Fruit fly (Drosophila melanogaster): Measurements from ENCODE around the gene PNUTS.

PNUTS gene

dm6 chr2L:889799-890198 lies 19.5 kb downstream of the PNUTS start (continued):
- TF ChIP-seq disco-r (GFP tag; optimal IDR thresholded peaks at IDR 0.05) = no peak
- TF ChIP-seq CG6791 (GFP tag; IDR thresholded peaks at IDR 0.05; ENCODE audit: partially characterized antibody) = no peak
- no peak for TF ChIP-seq CG8765 (GFP tag; IDR thresholded peaks at IDR 0.05)
- peak; percentile 54 for TF ChIP-seq CG7786 (GFP tag; optimal IDR thresholded peaks at IDR 0.05)
- TF ChIP-seq jumu (GFP tag; optimal IDR thresholded peaks at IDR 0.05) = no peak
- no peak for TF ChIP-seq CG33557 (GFP tag; optimal IDR thresholded peaks at IDR 0.05)
- no peak for TF ChIP-seq wdn (GFP tag; IDR thresholded peaks at IDR 0.05)
- TF ChIP-seq en (GFP tag; optimal IDR thresholded peaks at IDR 0.05) = no peak
- peak; percentile 40; the same call in 1 of the 2 replicates for TF ChIP-seq ttk (GFP tag; IDR thresholded peaks at IDR 0.05)
- peak; percentile 60; the same call in 1 of the 2 replicates for TF ChIP-seq esg (GFP tag; conservative IDR thresholded peaks at IDR 0.05)
- TF ChIP-seq corto (GFP tag; optimal IDR thresholded peaks at IDR 0.05) = no peak
- 0 out of 3 replicates have a peak, but pooled peaks have one; percentile 34 for TF ChIP-seq Dbx (GFP tag; IDR thresholded peaks at IDR 0.05)
- TF ChIP-seq otp (GFP tag; IDR thresholded peaks at IDR 0.05) = peak; percentile 50; the same call in 1 of the 3 replicates
- no peak for TF ChIP-seq CG1832 (GFP tag; optimal IDR thresholded peaks at IDR 0.05)
- no peak for TF ChIP-seq CG17186 (GFP tag; optimal IDR thresholded peaks at IDR 0.05)
- peak; percentile 29; the same call in 1 of the 2 replicates for TF ChIP-seq Ada2b (GFP tag; IDR thresholded peaks at IDR 0.05)
- peak; percentile 70 for TF ChIP-seq Oaz (GFP tag; IDR thresholded peaks at IDR 0.05)
- TF ChIP-seq E2f2 (GFP tag; IDR thresholded peaks at IDR 0.05) = peak; percentile 35; the same call in 1 of the 2 replicates
- TF ChIP-seq E2f1 (GFP tag; IDR thresholded peaks at IDR 0.05) = peak; percentile 38; the same call in 1 of the 2 replicates
- peak; percentile 36 for TF ChIP-seq CG9215 (GFP tag; IDR thresholded peaks at IDR 0.05)
- 0 out of 3 replicates have a peak, but pooled peaks have one; percentile 44 for TF ChIP-seq ken (GFP tag; IDR thresholded peaks at IDR 0.05)
- TF ChIP-seq CG12659 (GFP tag; optimal IDR thresholded peaks at IDR 0.05) = no peak
- TF ChIP-seq schlank (tag; optimal IDR thresholded peaks at IDR 0.05) = no peak
- TF ChIP-seq nerfin-2 (GFP tag; IDR thresholded peaks at IDR 0.05; ENCODE audit: partially characterized antibody) = no peak
- TF ChIP-seq Hand (GFP tag; optimal IDR thresholded peaks at IDR 0.05) = peak; percentile 11
- TF ChIP-seq Sox100B (GFP tag; optimal IDR thresholded peaks at IDR 0.05) = no peak
- no peak for TF ChIP-seq Abd-B (GFP tag; optimal IDR thresholded peaks at IDR 0.05)
- no peak for TF ChIP-seq insv (GFP tag; optimal IDR thresholded peaks at IDR 0.05)
- TF ChIP-seq peb (GFP tag; IDR thresholded peaks at IDR 0.05) = no peak
- TF ChIP-seq Dek (tag; optimal IDR thresholded peaks at IDR 0.05) = no peak
- TF ChIP-seq Taf1 (GFP tag; IDR thresholded peaks at IDR 0.05) = peak; percentile 26; the same call in 1 of the 2 replicates
- TF ChIP-seq danr (GFP tag; IDR thresholded peaks at IDR 0.05) = no peak
- TF ChIP-seq CG9817 (tag; optimal IDR thresholded peaks at IDR 0.05) = peak; percentile 17
- no peak for TF ChIP-seq CG4854 (GFP tag; optimal IDR thresholded peaks at IDR 0.05)
- no peak for TF ChIP-seq prd (optimal IDR thresholded peaks at IDR 0.05)
- peak; percentile 71 for TF ChIP-seq prd (GFP tag; IDR thresholded peaks at IDR 0.05)
- TF ChIP-seq CG10979 (tag; optimal IDR thresholded peaks at IDR 0.05) = no peak
- no peak for TF ChIP-seq sqz (GFP tag; optimal IDR thresholded peaks at IDR 0.05)
- no peak for TF ChIP-seq NC2β (GFP tag; optimal IDR thresholded peaks at IDR 0.05)
- TF ChIP-seq CG9609 (GFP tag; optimal IDR thresholded peaks at IDR 0.05) = peak; percentile 36
- 0 out of 2 replicates have a peak, but pooled peaks have one; percentile 29 for TF ChIP-seq Awh (GFP tag; IDR thresholded peaks at IDR 0.05)
- no peak for TF ChIP-seq maf-S (GFP tag; optimal IDR thresholded peaks at IDR 0.05)
- TF ChIP-seq D19B (GFP tag; optimal IDR thresholded peaks at IDR 0.05) = peak; percentile 58
- peak; percentile 39 for TF ChIP-seq Xbp1 (GFP tag; optimal IDR thresholded peaks at IDR 0.05)
- no peak for TF ChIP-seq Spps (tag; optimal IDR thresholded peaks at IDR 0.05)
- TF ChIP-seq CG6654 (GFP tag; optimal IDR thresholded peaks at IDR 0.05) = no peak
- no peak for TF ChIP-seq pnt (GFP tag; optimal IDR thresholded peaks at IDR 0.05)
- no peak for TF ChIP-seq CG13287 (GFP tag; IDR thresholded peaks at IDR 0.05; ENCODE audit: partially characterized antibody)
- no peak for TF ChIP-seq ham (GFP tag; IDR thresholded peaks at IDR 0.05)
- no peak for TF ChIP-seq CG11560 (tag; IDR thresholded peaks at IDR 0.05)
- TF ChIP-seq CG8944 (GFP tag; optimal IDR thresholded peaks at IDR 0.05) = no peak
- peak; percentile 48 for TF ChIP-seq CG2120 (GFP tag; optimal IDR thresholded peaks at IDR 0.05)

All from whole organism, embryonic.